Fruit fly (Drosophila melanogaster) whole organism, wandering third instar larva: ENCODE data around the gene CG12057.

Experiments used
- CG32264 ChIP-seq: fragments of 200-800 bp; sonication (Bioruptor generic); optimal IDR thresholded peaks from 2 replicates; lab custom pipeline; 2016; ENCODE audit warnings: missing biosample characterization, missing genetic modification characterization
- CG9705 ChIP-seq: fragments of 200-800 bp; sonication (Bioruptor generic); optimal IDR thresholded peaks from 2 replicates; lab custom pipeline; 2018; ENCODE audit warnings: missing biosample characterization, mild to moderate bottlenecking, missing genetic modification characterization
- HLH106 ChIP-seq: fragments of 200-800 bp; optimal IDR thresholded peaks from 3 replicates; lab custom pipeline; 2019; ENCODE audit warnings: missing biosample characterization, mild to moderate bottlenecking, missing genetic modification characterization, moderate library complexity
- Hr78 ChIP-seq: fragments of >200 bp; optimal IDR thresholded peaks from 2 replicates; lab custom pipeline; 2017; ENCODE audit warnings: missing biosample characterization, missing genetic modification characterization
- Jra ChIP-seq: sonication (Bioruptor generic); optimal IDR thresholded peaks from 2 replicates; lab custom pipeline; 2016; ENCODE audit warnings: missing biosample characterization, missing genetic modification characterization
- Mio ChIP-seq: sonication (Bioruptor generic); optimal IDR thresholded peaks from 2 replicates; lab custom pipeline; 2016; ENCODE audit warnings: missing biosample characterization, missing genetic modification characterization
- Myc ChIP-seq: fragments of >200 bp; optimal IDR thresholded peaks from 2 replicates; lab custom pipeline; 2017
- N ChIP-seq: fragments of >200 bp; optimal IDR thresholded peaks from 2 replicates; lab custom pipeline; 2018; ENCODE audit warnings: missing biosample characterization, missing external identifiers, missing genetic modification characterization
- OdsH ChIP-seq: fragments of 200-800 bp; sonication (Bioruptor generic); optimal IDR thresholded peaks from 2 replicates; lab custom pipeline; 2016; ENCODE audit warnings: missing biosample characterization, mild to moderate bottlenecking, missing genetic modification characterization
- Rel ChIP-seq, 2 experiments: fragments of 200-800 bp; sonication (Bioruptor generic) in 1 of 2; optimal IDR thresholded peaks; 2 replicates in 1 of 2; 3 replicates in 1 of 2; lab custom pipeline; 2016 to 2019; ENCODE audit warnings: mild to moderate bottlenecking in 2 of 2, missing biosample characterization in 2 of 2, missing genetic modification characterization in 2 of 2, moderate library complexity in 1 of 2
- Sp1 ChIP-seq: fragments of 200-800 bp; sonication (Bioruptor generic); optimal IDR thresholded peaks from 3 replicates; lab custom pipeline; 2019; ENCODE audit warnings: missing biosample characterization, mild to moderate bottlenecking, missing genetic modification characterization, moderate library complexity
- Vsx2 ChIP-seq: fragments of 200-300, 225-300 bp; sonication (Bioruptor generic); optimal IDR thresholded peaks from 2 replicates; lab custom pipeline; 2018; ENCODE audit warnings: missing biosample characterization, missing genetic modification characterization; ENCODE audit not compliant: partially characterized antibody
- dl ChIP-seq, 2 experiments: fragments of 175-275, 200-275 bp in 1 of 2; fragments of 200-275 bp in 1 of 2; sonication (Bioruptor generic); optimal IDR thresholded peaks; lab custom pipeline; 2018; ENCODE audit warnings: mild to moderate bottlenecking in 2 of 2, missing biosample characterization in 2 of 2, missing genetic modification characterization in 2 of 2, moderate library complexity in 2 of 2; ENCODE audit not compliant: partially characterized antibody in 2 of 2, insufficient read depth in 1 of 2
- foxo ChIP-seq, 2 experiments: fragments of 200-800 bp; sonication (Bioruptor generic); optimal IDR thresholded peaks; 2 replicates in 1 of 2; 3 replicates in 1 of 2; lab custom pipeline; 2016 to 2017; ENCODE audit warnings: missing biosample characterization in 2 of 2, missing genetic modification characterization in 2 of 2
- fru ChIP-seq: fragments of 200-800 bp; sonication (Bioruptor generic); optimal IDR thresholded peaks from 3 replicates; lab custom pipeline; 2016; ENCODE audit warnings: missing biosample characterization, mild to moderate bottlenecking, missing genetic modification characterization
- pan ChIP-seq: fragments of >200 bp; optimal IDR thresholded peaks from 2 replicates; lab custom pipeline; 2017
- sage ChIP-seq: fragments of 200-800 bp; sonication (Bioruptor generic); optimal IDR thresholded peaks from 2 replicates; lab custom pipeline; 2016; ENCODE audit warnings: missing biosample characterization, mild to moderate bottlenecking, missing genetic modification characterization
- sv ChIP-seq: fragments of 200-800 bp; sonication (Bioruptor generic); optimal IDR thresholded peaks from 3 replicates; lab custom pipeline; 2016; ENCODE audit warnings: missing biosample characterization, missing genetic modification characterization

Gene CG12057

dm6 chrX:9225137-9225536 is 33.7 kb downstream of the CG12057 start, which contains the start of gene CG15370:
Gene CG15370 (plus strand): TSS chrX:9225437.
- TF ChIP-seq foxo (GFP tag; optimal IDR thresholded peaks at IDR 0.05; lab: Kevin White, UChicago) = no peak
- no peak for TF ChIP-seq N (GFP tag; lab: Kevin White, UChicago)
- TF ChIP-seq CG9705 = no peak
- no peak for TF ChIP-seq OdsH (GFP tag; lab: Kevin White, UChicago)
- no peak for TF ChIP-seq sv (GFP tag; lab: Kevin White, UChicago)
- TF ChIP-seq pan = no peak
- no peak for TF ChIP-seq Hr78 (GFP tag; lab: Kevin White, UChicago)

dm6 chrX:9226837-9227236 is 35.4 kb downstream of the CG12057 start, which contains the start of gene Gr8a:
Gene Gr8a (plus strand): TSS chrX:9227137.
- TF ChIP-seq CG9705 = no peak
- no peak for TF ChIP-seq Mio (GFP tag; lab: Kevin White, UChicago)
- no peak for TF ChIP-seq foxo (GFP tag; optimal IDR thresholded peaks at IDR 0.05; lab: Kevin White, UChicago)
- no peak for TF ChIP-seq Myc (lab: Kevin White, UChicago)
- no peak for TF ChIP-seq CG32264 (GFP tag; lab: Kevin White, UChicago)
- TF ChIP-seq pan = no peak
- TF ChIP-seq sage = no peak

dm6 chrX:9232199-9232598 is 40.7 kb downstream of the CG12057 start, which contains the start of gene CG12121:
Gene CG12121 (minus strand): TSS chrX:9232378.
- TF ChIP-seq Jra (no peak), Vsx2 (GFP tag; lab: Kevin White, UChicago) (peak; percentile 71), Rel (GFP tag; optimal IDR thresholded peaks at IDR 0.05; lab: Kevin White, UChicago) (no peak), Rel (tag; optimal IDR thresholded peaks at IDR 0.05; lab: Kevin White, UChicago) (peak; percentile 94)

dm6 chrX:9236485-9236884 is 45.0 kb downstream of the CG12057 start, which contains the start of gene Ir8a:
Gene Ir8a (minus strand): TSS chrX:9236585.
- no peak for TF ChIP-seq sv (GFP tag; lab: Kevin White, UChicago)
- TF ChIP-seq Hr78 (GFP tag; lab: Kevin White, UChicago) = no peak
- no peak for TF ChIP-seq Rel (GFP tag; optimal IDR thresholded peaks at IDR 0.05; lab: Kevin White, UChicago)
- TF ChIP-seq Rel (tag; optimal IDR thresholded peaks at IDR 0.05; lab: Kevin White, UChicago) = no peak
- TF ChIP-seq HLH106 (tag; lab: Kevin White, UChicago) = no peak
- no peak for TF ChIP-seq Myc (lab: Kevin White, UChicago)
- TF ChIP-seq fru = no peak
- no peak for TF ChIP-seq dl (GFP tag; optimal IDR thresholded peaks at IDR 0.05; lab: Kevin White, UChicago; ENCODE audit: insufficient read depth in 1 of 2, partially characterized antibody in 2 of 2)
- TF ChIP-seq Sp1 (GFP tag; lab: Kevin White, UChicago) = no peak
- no peak for TF ChIP-seq CG32264 (GFP tag; lab: Kevin White, UChicago)
